Worm (Caenorhabditis elegans) whole organism, midembryonic: ENCODE results near the gene str-153.

ENCODE experiments used
- cog-1 ChIP-seq: sonication (generic microtip); optimal IDR thresholded peaks from 2 replicates; lab custom pipeline; 2016; ENCODE audit warnings: missing genetic modification characterization, missing compliant biosample characterization
- flt-1 ChIP-seq: fragments of 200-800 bp; sonication (Bioruptor generic); IDR thresholded peaks from 2 replicates; pipeline ENCODE4 v1.3.6; 2022; ENCODE audit warnings: missing genetic modification characterization, missing compliant biosample characterization
- tab-1 ChIP-seq: fragments of 200-800 bp; sonication (Bioruptor generic); IDR thresholded peaks from 2 replicates; pipeline ENCODE4 v1.3.6; 2022; ENCODE audit warnings: missing genetic modification characterization, missing compliant biosample characterization

ce11 chrIV:4969419-4969818, 35.2 kb downstream of the str-153 start, which contains the start of gene Y9C9A.13:
- TF ChIP-seq cog-1 = no peak
- TF ChIP-seq tab-1 (GFP tag; lab: Robert Waterston, UW) = no peak
- TF ChIP-seq flt-1 (GFP tag; lab: Robert Waterston, UW) = no peak
